Worm (Caenorhabditis elegans) whole organism, young adult: Measurements from ENCODE around the gene F45G2.8.

Source experiments
- B0261.1 ChIP-seq: sonication (generic microtip); optimal IDR thresholded peaks from 2 replicates; lab custom pipeline; 2016; ENCODE audit warnings: mild to moderate bottlenecking, missing genetic modification characterization, moderate library complexity, missing compliant biosample characterization
- F33H1.4 ChIP-seq: fragments of 200-800 bp; sonication (Bioruptor generic); IDR thresholded peaks from 2 replicates; pipeline ENCODE4 v1.3.6; 2022; ENCODE audit warnings: missing genetic modification reagents, missing genetic modification characterization, missing compliant biosample characterization
- F52B5.7 ChIP-seq: sonication (generic microtip); optimal IDR thresholded peaks from 2 replicates; lab custom pipeline; 2016; ENCODE audit warnings: mild to moderate bottlenecking, missing genetic modification characterization, missing compliant biosample characterization
- F57A8.1 ChIP-seq: fragments of 200-800 bp; sonication (Bioruptor generic); optimal IDR thresholded peaks from 2 replicates; lab custom pipeline; 2018; ENCODE audit warnings: mild to moderate bottlenecking, missing genetic modification characterization, moderate library complexity, missing compliant biosample characterization
- F57C9.4 ChIP-seq: sonication (generic microtip); optimal IDR thresholded peaks from 2 replicates; lab custom pipeline; 2017; ENCODE audit warnings: mild to moderate bottlenecking, missing genetic modification characterization, missing compliant biosample characterization
- T07F8.4 ChIP-seq: sonication (generic microtip); optimal IDR thresholded peaks from 2 replicates; lab custom pipeline; 2016; ENCODE audit warnings: mild to moderate bottlenecking, missing genetic modification characterization, moderate library complexity, missing compliant biosample characterization
- T26A5.8 ChIP-seq: sonication (generic microtip); optimal IDR thresholded peaks from 2 replicates; lab custom pipeline; 2016; ENCODE audit warnings: missing genetic modification characterization, missing compliant biosample characterization
- atf-7 ChIP-seq: sonication (generic microtip); optimal IDR thresholded peaks from 2 replicates; lab custom pipeline; 2017; ENCODE audit warnings: mild to moderate bottlenecking, missing genetic modification characterization, missing compliant biosample characterization
- attf-5 ChIP-seq: fragments of 200-800 bp; sonication (Bioruptor generic); optimal IDR thresholded peaks from 2 replicates; lab custom pipeline; 2018; ENCODE audit warnings: mild to moderate bottlenecking, missing genetic modification characterization, missing compliant biosample characterization
- bed-1 ChIP-seq: fragments of 200-800 bp; sonication (Bioruptor generic); IDR thresholded peaks from 2 replicates; pipeline ENCODE4 v1.3.6; 2022; ENCODE audit warnings: missing genetic modification reagents, missing genetic modification characterization, missing compliant biosample characterization
- cebp-1 ChIP-seq, 2 experiments: fragments of 200-800 bp in 1 of 2; sonication (Bioruptor generic) in 1 of 2; sonication (generic microtip) in 1 of 2; IDR thresholded peaks in 1 of 2; optimal IDR thresholded peaks in 1 of 2; 2 replicates each; pipeline versions ENCODE4 v1.3.6 to Lab custom; 2017 to 2022; ENCODE audit warnings: missing compliant biosample characterization in 2 of 2, missing genetic modification characterization in 2 of 2, mild to moderate bottlenecking in 1 of 2, missing genetic modification reagents in 1 of 2, moderate library complexity in 1 of 2
- ceh-100 ChIP-seq: fragments of 200-800 bp; sonication (Bioruptor generic); IDR thresholded peaks from 2 replicates; pipeline ENCODE4 v1.3.6; 2022; ENCODE audit warnings: missing genetic modification reagents, missing genetic modification characterization, missing compliant biosample characterization
- ceh-27 ChIP-seq: fragments of 200-800 bp; sonication (Bioruptor generic); optimal IDR thresholded peaks from 2 replicates; lab custom pipeline; 2018; ENCODE audit warnings: mild to moderate bottlenecking, missing genetic modification characterization, moderate library complexity, missing compliant biosample characterization
- ceh-40 ChIP-seq: fragments of 200-800 bp; sonication (Bioruptor generic); IDR thresholded peaks from 2 replicates; pipeline ENCODE4 v1.3.6; 2022; ENCODE audit warnings: missing genetic modification characterization, missing compliant biosample characterization
- ceh-79 ChIP-seq: sonication (generic microtip); optimal IDR thresholded peaks from 2 replicates; lab custom pipeline; 2017; ENCODE audit warnings: mild to moderate bottlenecking, missing genetic modification characterization, missing compliant biosample characterization
- die-1 ChIP-seq: sonication (generic microtip); optimal IDR thresholded peaks from 2 replicates; lab custom pipeline; 2016; ENCODE audit warnings: missing genotype, mild to moderate bottlenecking, missing genetic modification characterization, missing compliant biosample characterization
- egl-44 ChIP-seq: fragments of 200-800 bp; sonication (Bioruptor generic); IDR thresholded peaks from 2 replicates; pipeline ENCODE4 v1.3.6; 2022; ENCODE audit warnings: missing genetic modification reagents, missing genetic modification characterization, missing compliant biosample characterization
- ets-4 ChIP-seq: fragments of 200-800 bp; sonication (Bioruptor generic); optimal IDR thresholded peaks from 2 replicates; lab custom pipeline; 2018; ENCODE audit warnings: mild to moderate bottlenecking, missing genetic modification characterization, missing compliant biosample characterization
- hlh-26 ChIP-seq: fragments of 200-800 bp; sonication (Bioruptor generic); conservative IDR thresholded peaks from 2 replicates; pipeline ENCODE4 v1.3.6; 2022; ENCODE audit warnings: missing genetic modification reagents, missing genetic modification characterization, missing compliant biosample characterization
- hmg-1.2 ChIP-seq: fragments of 200-800 bp; sonication (Bioruptor generic); IDR thresholded peaks from 2 replicates; pipeline ENCODE4 v1.3.6; 2022; ENCODE audit warnings: missing genetic modification reagents, missing genetic modification characterization, missing compliant biosample characterization
- hmg-20 ChIP-seq: fragments of 200-800 bp; sonication (Bioruptor generic); IDR thresholded peaks from 2 replicates; pipeline ENCODE4 v1.3.6; 2022; ENCODE audit warnings: missing genetic modification reagents, missing genetic modification characterization, missing compliant biosample characterization
- hsf-1 ChIP-seq: fragments of 200-800 bp; sonication (Bioruptor generic); IDR thresholded peaks from 2 replicates; pipeline ENCODE4 v1.3.6; 2022; ENCODE audit warnings: missing genetic modification reagents, missing genetic modification characterization, missing compliant biosample characterization
- let-526 ChIP-seq: fragments of 200-800 bp; sonication (Bioruptor generic); IDR thresholded peaks from 2 replicates; pipeline ENCODE4 v1.3.6; 2022; ENCODE audit warnings: missing genetic modification reagents, missing genetic modification characterization, missing compliant biosample characterization
- lin-26 ChIP-seq: fragments of 200-800 bp; sonication (Bioruptor generic); IDR thresholded peaks from 2 replicates; pipeline ENCODE4 v1.3.6; 2022; ENCODE audit warnings: missing genetic modification reagents, missing genetic modification characterization, missing compliant biosample characterization
- lin-54 ChIP-seq: fragments of 200-800 bp; sonication (Bioruptor generic); optimal IDR thresholded peaks from 2 replicates; lab custom pipeline; 2018; ENCODE audit warnings: mild to moderate bottlenecking, missing genetic modification characterization, missing compliant biosample characterization
- lsl-1 ChIP-seq: fragments of 200-800 bp; sonication (Bioruptor generic); optimal IDR thresholded peaks from 2 replicates; lab custom pipeline; 2018; ENCODE audit warnings: mild to moderate bottlenecking, missing genetic modification characterization, moderate library complexity, missing compliant biosample characterization
- madf-8 ChIP-seq: fragments of 200-800 bp; sonication (Bioruptor generic); conservative IDR thresholded peaks from 2 replicates; pipeline ENCODE4 v1.3.6; 2022; ENCODE audit warnings: missing genetic modification reagents, missing genetic modification characterization, missing compliant biosample characterization
- nfya-1 ChIP-seq: sonication (generic microtip); optimal IDR thresholded peaks from 2 replicates; lab custom pipeline; 2017; ENCODE audit warnings: antibody characterized with exemption, missing compliant biosample characterization, missing genetic modification characterization, borderline replicate concordance; ENCODE audit not compliant: insufficient read depth
- nfyb-1 ChIP-seq: fragments of 200-800 bp; sonication (Bioruptor generic); IDR thresholded peaks from 2 replicates; pipeline ENCODE4 v1.3.6; 2022; ENCODE audit warnings: missing genetic modification reagents, missing genetic modification characterization, missing compliant biosample characterization
- nhr-179 ChIP-seq: sonication (generic microtip); optimal IDR thresholded peaks from 2 replicates; lab custom pipeline; 2016; ENCODE audit warnings: mild to moderate bottlenecking, missing genetic modification characterization, missing compliant biosample characterization
- nhr-27 ChIP-seq: fragments of 200-800 bp; sonication (Bioruptor generic); optimal IDR thresholded peaks from 2 replicates; lab custom pipeline; 2018; ENCODE audit warnings: mild to moderate bottlenecking, missing genetic modification characterization, moderate library complexity, missing compliant biosample characterization
- nhr-90 ChIP-seq: sonication (generic microtip); optimal IDR thresholded peaks from 2 replicates; lab custom pipeline; 2016; ENCODE audit warnings: missing genotype, mild to moderate bottlenecking, missing genetic modification characterization, missing compliant biosample characterization
- pbrm-1 ChIP-seq: fragments of 200-800 bp; sonication (Bioruptor generic); IDR thresholded peaks from 2 replicates; pipeline ENCODE4 v1.3.6; 2022; ENCODE audit warnings: missing genetic modification reagents, missing genetic modification characterization, missing compliant biosample characterization
- repo-1 ChIP-seq: sonication (generic microtip); optimal IDR thresholded peaks from 2 replicates; lab custom pipeline; 2017; ENCODE audit warnings: mild to moderate bottlenecking, missing genetic modification characterization, missing compliant biosample characterization
- sdz-38 ChIP-seq: sonication (generic microtip); optimal IDR thresholded peaks from 2 replicates; lab custom pipeline; 2016; ENCODE audit warnings: missing genotype, missing genetic modification characterization, missing compliant biosample characterization
- tbp1 ChIP-seq: fragments of 200-800 bp; sonication (Bioruptor generic); optimal IDR thresholded peaks from 2 replicates; lab custom pipeline; 2018; ENCODE audit warnings: mild to moderate bottlenecking, missing genetic modification characterization, missing compliant biosample characterization
- tbx-9 ChIP-seq: sonication (generic microtip); optimal IDR thresholded peaks from 2 replicates; lab custom pipeline; 2016; ENCODE audit warnings: borderline replicate concordance, missing genetic modification characterization, inconsistent platforms, missing compliant biosample characterization
- tlf-1 ChIP-seq: fragments of 200-800 bp; sonication (Bioruptor generic); optimal IDR thresholded peaks from 2 replicates; lab custom pipeline; 2018; ENCODE audit warnings: mild to moderate bottlenecking, missing genetic modification characterization, missing compliant biosample characterization
- unc-130 ChIP-seq: sonication (generic microtip); optimal IDR thresholded peaks from 2 replicates; lab custom pipeline; 2016; ENCODE audit warnings: missing genetic modification reagents, missing genetic modification characterization, missing compliant biosample characterization
- unc-62 ChIP-seq: fragments of 150-350 bp; optimal IDR thresholded peaks from 2 replicates; lab custom pipeline; 2014; ENCODE audit warnings: missing biosample characterization, missing genetic modification reagents, missing genetic modification characterization
- zfh-2 ChIP-seq: fragments of 200-800 bp; sonication (Bioruptor generic); conservative IDR thresholded peaks from 2 replicates; pipeline ENCODE4 v1.3.6; 2022; ENCODE audit warnings: missing genetic modification reagents, missing genetic modification characterization, missing compliant biosample characterization
- ztf-18 ChIP-seq: sonication (generic microtip); optimal IDR thresholded peaks from 2 replicates; lab custom pipeline; 2016; ENCODE audit warnings: missing genotype, mild to moderate bottlenecking, missing genetic modification characterization, missing compliant biosample characterization
- ztf-22 ChIP-seq: fragments of 200-800 bp; sonication (Bioruptor generic); optimal IDR thresholded peaks from 2 replicates; lab custom pipeline; 2018; ENCODE audit warnings: mild to moderate bottlenecking, missing genetic modification characterization, moderate library complexity, missing compliant biosample characterization
- ztf-25 ChIP-seq: fragments of 200-800 bp; sonication (Bioruptor generic); IDR thresholded peaks from 2 replicates; pipeline ENCODE4 v1.3.6; 2022; ENCODE audit warnings: missing genetic modification reagents, missing genetic modification characterization, missing compliant biosample characterization
- ztf-28 ChIP-seq: fragments of 200-800 bp; sonication (Bioruptor generic); IDR thresholded peaks from 2 replicates; pipeline ENCODE4 v1.3.6; 2022; ENCODE audit warnings: missing genetic modification reagents, missing genetic modification characterization, missing compliant biosample characterization
- ztf-3 ChIP-seq: fragments of 200-800 bp; sonication (Bioruptor generic); optimal IDR thresholded peaks from 2 replicates; lab custom pipeline; 2018; ENCODE audit warnings: mild to moderate bottlenecking, missing genetic modification characterization, missing compliant biosample characterization

Gene F45G2.8

ce11 chrIII:13462965-13463783, 27.7 kb upstream of the F45G2.8 start, which contains the start of gene ant-1.1 (continued):
- no peak for TF ChIP-seq nhr-27
- TF ChIP-seq ztf-28 (GFP tag; lab: Robert Waterston, UW): peak; percentile 73; the same call in 1 of the 2 replicates
- no peak for TF ChIP-seq bed-1 (GFP tag; lab: Robert Waterston, UW)
- no peak for TF ChIP-seq ceh-40 (GFP tag; lab: Robert Waterston, UW)
- TF ChIP-seq ztf-22: no peak
- TF ChIP-seq nhr-179 (tag; lab: Kevin White, UChicago): no peak
- peak; percentile 99 for TF ChIP-seq lin-54 (GFP tag; lab: Kevin White, UChicago)
- TF ChIP-seq ztf-18 (tag; lab: Kevin White, UChicago): peak; percentile 87
- TF ChIP-seq T26A5.8: no peak
- peak; percentile 99 for TF ChIP-seq F33H1.4 (GFP tag; lab: Robert Waterston, UW)
- no peak for TF ChIP-seq nhr-90 (tag; lab: Kevin White, UChicago)
- peak; percentile 35 for TF ChIP-seq die-1 (tag; lab: Kevin White, UChicago)
- peak; percentile 69; the same call in 1 of the 2 replicates for TF ChIP-seq lin-26 (GFP tag; lab: Robert Waterston, UW)
- TF ChIP-seq tlf-1 (GFP tag; lab: Kevin White, UChicago): peak; percentile 94
- TF ChIP-seq attf-5 (GFP tag; lab: Kevin White, UChicago): peak; percentile 88
- peak; percentile 95 for TF ChIP-seq nfyb-1 (GFP tag; lab: Robert Waterston, UW)
- peak; percentile 81 for TF ChIP-seq atf-7 (tag; lab: Kevin White, UChicago)
- peak; percentile 54; the same call in 1 of the 2 replicates for TF ChIP-seq let-526 (GFP tag; lab: Robert Waterston, UW)
- TF ChIP-seq unc-62 (GFP tag; lab: Kevin White, UChicago): no peak
- TF ChIP-seq ztf-3 (GFP tag; lab: Kevin White, UChicago): no peak
- TF ChIP-seq sdz-38: no peak
- TF ChIP-seq F57C9.4 (tag; lab: Kevin White, UChicago): no peak
- peak; percentile 68 for TF ChIP-seq hmg-20 (GFP tag; lab: Robert Waterston, UW)
- TF ChIP-seq ceh-79: peak; percentile 19
- peak; percentile 89 for TF ChIP-seq ceh-27 (GFP tag; lab: Kevin White, UChicago)
- TF ChIP-seq tbx-9 (tag; lab: Kevin White, UChicago): no peak
- TF ChIP-seq F57A8.1: no peak
- TF ChIP-seq repo-1: peak; percentile 61
- no peak for TF ChIP-seq hlh-26
- peak; percentile 96 for TF ChIP-seq zfh-2 (GFP tag; lab: Robert Waterston, UW)
- TF ChIP-seq ztf-25: 0 out of 2 replicates have a peak, but pooled peaks have one; percentile 24
- TF ChIP-seq tbp1 (GFP tag; lab: Kevin White, UChicago): peak; percentile 69
- TF ChIP-seq nfya-1 (tag; lab: Kevin White, UChicago): no peak
- peak; percentile 4 for TF ChIP-seq B0261.1 (tag; lab: Kevin White, UChicago)
- TF ChIP-seq, all 124 proteins: peak for 79

DNA sequence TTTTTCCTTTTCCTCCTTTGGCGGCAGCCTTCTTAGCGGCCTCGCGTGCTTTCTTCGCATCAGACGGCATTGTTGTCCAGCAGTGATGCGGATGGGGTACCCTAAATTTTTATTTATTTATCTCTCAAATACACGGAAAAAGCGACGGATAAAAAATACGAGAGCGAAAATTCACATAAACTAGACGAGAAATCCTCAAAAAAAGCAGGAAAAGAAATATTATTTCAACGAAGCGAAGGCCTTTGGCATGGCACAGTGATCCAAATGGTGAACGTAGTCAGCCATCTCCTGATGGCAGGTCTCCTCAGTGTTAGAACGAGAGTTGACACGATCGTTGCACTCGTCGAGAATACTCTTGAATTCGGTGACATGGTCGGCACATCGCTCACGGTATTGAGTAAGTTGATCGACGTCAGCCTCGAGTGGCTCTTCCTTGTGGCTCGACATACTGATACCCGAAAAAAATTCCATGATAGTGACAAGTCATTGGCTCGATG, 26.7 kb upstream of the F45G2.8 start, which contains the start of the genes abcf-2 and T27E9.2:
Gene abcf-2, minus strand, starts transcription at position 101 of the 497 bp plus-strand sequence.
Gene T27E9.2, minus strand, starts transcription at position 447 of the 497 bp plus-strand sequence.
- TF ChIP-seq ets-4 (no peak), attf-5 (GFP tag; lab: Kevin White, UChicago) (no peak), ceh-100 (GFP tag; lab: Robert Waterston, UW) (no peak), F52B5.7 (tag; lab: Kevin White, UChicago) (no peak), T07F8.4 (tag; lab: Kevin White, UChicago) (no peak), ztf-18 (tag; lab: Kevin White, UChicago) (no peak), egl-44 (GFP tag; lab: Robert Waterston, UW) (no peak), pbrm-1 (GFP tag; lab: Robert Waterston, UW) (0 out of 2 replicates have a peak, but pooled peaks have one; percentile 31), cebp-1 (GFP tag; IDR thresholded peaks at IDR 0.05; lab: Robert Waterston, UW) (no peak), cebp-1 (tag; optimal IDR thresholded peaks at IDR 0.05; lab: Kevin White, UChicago) (peak; percentile 29), hmg-1.2 (GFP tag; lab: Robert Waterston, UW) (0 out of 2 replicates have a peak, but pooled peaks have one; percentile 6), lsl-1 (GFP tag; lab: Kevin White, UChicago) (peak; percentile 16), unc-130 (GFP tag; lab: Kevin White, UChicago) (no peak), madf-8 (GFP tag; lab: Robert Waterston, UW) (no peak), hsf-1 (GFP tag; lab: Robert Waterston, UW) (0 out of 2 replicates have a peak, but pooled peaks have one; percentile 26), nfyb-1 (GFP tag; lab: Robert Waterston, UW) (no peak)
